Worm (Caenorhabditis elegans) whole organism, L4 larva: ENCODE data around the gene F15A8.1.
"Not testable (repeated sequence)": the region's sequence is repeated elsewhere in the genome, so short reads cannot be mapped to it uniquely, and the experiment has no call there.

ENCODE experiments used
- ama-1 ChIP-seq: fragments of 150-350 bp; optimal IDR thresholded peaks from 2 replicates; lab custom pipeline; 2014; ENCODE audit warnings: inconsistent platforms, mixed read lengths
- lin-39 ChIP-seq: fragments of 150-350 bp; optimal IDR thresholded peaks from 2 replicates; lab custom pipeline; 2014; ENCODE audit warnings: missing biosample characterization, missing genetic modification reagents, missing genetic modification characterization

DNA sequence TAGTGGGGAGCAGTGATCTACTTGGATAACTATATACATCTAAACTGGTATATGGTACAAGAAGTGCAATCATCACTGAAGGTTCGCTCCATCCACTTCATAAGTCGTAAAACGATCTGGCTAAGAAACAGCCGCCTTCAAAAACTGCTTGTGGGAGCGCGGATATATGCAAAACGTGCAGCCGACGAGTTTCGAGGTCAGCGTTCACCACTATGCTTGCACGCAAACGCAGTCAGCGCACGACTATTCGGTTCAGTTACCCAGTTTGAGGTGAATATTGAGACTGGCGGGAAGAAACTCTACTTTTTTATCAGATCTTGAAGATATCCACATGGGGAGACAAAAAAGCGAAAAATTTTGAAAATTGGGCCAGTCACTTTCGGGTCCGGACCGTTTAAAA, 46.2 kb upstream of the F15A8.1 start:
- not testable (repeated sequence) for TF ChIP-seq lin-39 (tag; lab: Kevin White, UChicago); ama-1 (lab: Kevin White, UChicago)
